Worm (Caenorhabditis elegans) whole organism, early embryonic: ENCODE results near the gene ttm-1.

Source experiments
- B0310.2 ChIP-seq: sonication (generic microtip); optimal IDR thresholded peaks from 2 replicates; lab custom pipeline; 2016; ENCODE audit warnings: mild to moderate bottlenecking, missing genetic modification characterization, missing compliant biosample characterization
- ama-1 ChIP-seq: fragments of 150-350 bp; optimal IDR thresholded peaks from 2 replicates; lab custom pipeline; 2014
- ceh-36 ChIP-seq: sonication (generic microtip); optimal IDR thresholded peaks from 2 replicates; lab custom pipeline; 2016; ENCODE audit warnings: missing genetic modification characterization, inconsistent platforms, missing compliant biosample characterization
- flt-1 ChIP-seq: fragments of 200-800 bp; sonication (Bioruptor generic); IDR thresholded peaks from 2 replicates; pipeline ENCODE4 v1.3.6; 2022; ENCODE audit warnings: missing genetic modification characterization, missing compliant biosample characterization
- hmbx-1 ChIP-seq: sonication (generic microtip); optimal IDR thresholded peaks from 2 replicates; lab custom pipeline; 2016; ENCODE audit warnings: mild to moderate bottlenecking, missing genetic modification characterization, missing compliant biosample characterization
- hmg-4 ChIP-seq: fragments of 200-800 bp; sonication (Bioruptor generic); optimal IDR thresholded peaks from 2 replicates; lab custom pipeline; 2018; ENCODE audit warnings: mild to moderate bottlenecking, missing genetic modification characterization, missing compliant biosample characterization
- hnd-1 ChIP-seq: sonication (generic microtip); optimal IDR thresholded peaks from 2 replicates; lab custom pipeline; 2016; ENCODE audit warnings: missing genetic modification characterization, missing compliant biosample characterization
- scrt-1 ChIP-seq: fragments of 200-800 bp; sonication (Bioruptor generic); IDR thresholded peaks from 2 replicates; pipeline ENCODE4 v1.3.6; 2022; ENCODE audit warnings: missing genetic modification characterization, missing compliant biosample characterization
- sea-1 ChIP-seq: fragments of 200-800 bp; sonication (Bioruptor generic); conservative IDR thresholded peaks from 2 replicates; pipeline ENCODE4 v1.3.6; 2022; ENCODE audit warnings: missing genetic modification characterization, missing compliant biosample characterization
- tbx-11 ChIP-seq: fragments of 200-800 bp; sonication (Bioruptor generic); IDR thresholded peaks from 2 replicates; pipeline ENCODE4 v1.3.6; 2022; ENCODE audit warnings: missing genetic modification characterization, missing compliant biosample characterization
- tbx-37 ChIP-seq: fragments of 200-800 bp; sonication (Bioruptor generic); conservative IDR thresholded peaks from 2 replicates; pipeline ENCODE4 v1.3.6; 2022; ENCODE audit warnings: missing genetic modification reagents, missing genetic modification characterization, missing compliant biosample characterization

DNA sequence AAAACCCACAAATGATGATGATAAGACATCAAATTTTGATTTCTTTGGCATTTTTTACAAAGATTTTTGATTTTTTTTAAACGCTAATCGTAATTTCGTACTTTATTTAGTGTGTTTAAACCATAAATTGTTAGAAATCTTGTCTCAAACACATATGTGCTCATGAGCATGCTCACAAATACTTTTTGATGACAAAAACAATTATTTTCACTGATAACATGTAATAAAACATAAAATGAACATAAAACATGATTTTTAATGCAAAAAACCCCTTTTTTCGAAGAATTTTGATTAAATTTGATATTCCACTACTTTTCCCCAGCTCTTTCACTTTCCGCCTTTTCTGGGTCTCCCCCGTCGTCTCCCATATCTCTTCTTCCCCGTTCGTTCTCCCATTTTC, 34.0 kb downstream of the ttm-1 start:
- TF ChIP-seq sea-1 (GFP tag; lab: Robert Waterston, UW) (no peak), flt-1 (no peak), B0310.2 (no peak), tbx-11 (no peak), scrt-1 (no peak), ama-1 (lab: Kevin White, UChicago) (no peak), ceh-36 (tag; lab: Kevin White, UChicago) (no peak), tbx-37 (GFP tag; lab: Robert Waterston, UW) (no peak), hmg-4 (GFP tag; lab: Kevin White, UChicago) (no peak), hmbx-1 (tag; lab: Kevin White, UChicago) (no peak), hnd-1 (no peak)
